Worm (Caenorhabditis elegans) whole organism, dauer: ENCODE measurements around the gene F09F7.5.

Experiments used
- unc-62 ChIP-seq: sonication (generic microtip); optimal IDR thresholded peaks from 2 replicates; lab custom pipeline; 2017; ENCODE audit warnings: missing biosample characterization, missing genetic modification reagents, missing genetic modification characterization

F09F7.5 gene

DNA sequence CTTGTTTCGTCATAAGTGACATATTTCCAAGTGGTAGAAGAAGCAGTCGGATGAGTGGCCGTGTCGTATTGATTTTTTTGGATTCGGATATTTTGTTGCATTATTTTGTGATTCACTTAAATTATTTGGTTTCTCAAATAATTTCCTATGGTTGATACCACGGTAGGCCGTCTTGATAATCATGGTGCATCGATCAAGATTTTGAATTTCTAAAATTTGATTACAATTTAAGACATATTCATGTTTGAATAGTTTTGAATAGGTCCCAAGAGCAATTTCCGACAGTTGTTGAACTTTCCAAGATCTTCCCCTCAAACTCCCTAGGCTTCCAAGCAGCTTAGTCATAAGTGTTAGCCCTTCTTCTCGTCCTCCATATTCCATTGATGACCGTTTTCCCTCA lies 24.9 kb upstream of the F09F7.5 start, which contains the start of gene D1044.4:
Gene D1044.4 (minus strand): TSS at position 101 of the 400 bp plus-strand sequence.
- TF ChIP-seq unc-62 (GFP tag; lab: Kevin White, UChicago), result no peak

DNA sequence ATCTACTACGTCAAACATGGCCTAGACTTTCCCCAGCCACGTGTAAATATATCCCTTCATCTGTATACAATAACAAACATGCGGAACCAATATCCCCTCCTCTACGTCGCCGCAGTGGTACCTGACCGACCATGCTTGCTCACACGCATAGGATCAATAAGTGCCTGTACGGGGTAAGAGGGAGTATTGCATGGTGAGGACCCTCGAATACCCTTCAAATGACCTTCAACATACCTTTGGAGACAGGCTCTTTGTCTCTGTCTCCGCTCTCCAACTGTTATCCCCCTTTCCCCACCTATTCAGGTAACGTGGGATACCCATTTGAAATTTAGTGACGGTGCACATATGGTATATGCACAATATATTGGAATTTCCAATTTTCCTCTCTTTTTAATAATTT lies 20.8 kb upstream of the F09F7.5 start, which contains the start of gene dex-1:
Gene dex-1 (plus strand): TSS at position 132 of the 400 bp plus-strand sequence.
- TF ChIP-seq unc-62 (GFP tag; lab: Kevin White, UChicago), result no peak

DNA sequence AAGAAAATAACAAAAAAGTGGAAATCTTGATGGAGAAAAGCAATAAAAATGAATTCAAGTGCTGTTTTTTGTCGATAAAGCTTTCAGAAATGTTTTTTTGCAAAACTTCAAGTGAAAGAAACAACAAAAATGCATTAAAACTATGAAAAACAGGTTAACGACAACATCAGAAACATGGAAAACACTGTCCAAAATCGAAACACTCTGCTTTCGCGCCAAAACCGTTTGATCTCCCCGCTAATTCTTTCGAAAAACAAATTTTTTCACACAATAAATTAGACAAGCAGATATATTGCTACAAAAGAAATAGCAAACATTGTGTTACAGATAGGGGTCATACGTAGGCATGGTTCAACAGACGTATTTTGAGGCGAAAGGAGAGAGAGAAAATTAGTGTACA lies 5.0 kb upstream of the F09F7.5 start:
- TF ChIP-seq unc-62 (GFP tag; lab: Kevin White, UChicago), result no peak

DNA sequence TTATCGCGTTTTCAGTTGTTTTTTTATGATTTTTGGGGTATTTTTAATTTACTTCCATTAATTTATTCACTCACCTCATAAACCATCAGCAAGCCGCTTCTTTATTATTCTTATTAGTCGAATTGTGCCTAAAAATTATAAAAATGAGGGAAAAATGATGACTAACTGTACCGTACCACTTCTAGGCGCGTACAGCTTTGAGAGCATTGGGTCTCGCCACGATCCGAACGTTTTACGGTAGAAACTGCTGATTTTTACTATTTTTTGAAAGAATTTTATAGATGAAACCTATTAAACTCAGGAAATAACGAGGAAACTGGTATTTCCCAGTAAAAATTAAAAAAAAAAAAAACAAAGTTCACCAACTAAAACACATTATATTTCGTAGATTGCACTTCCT lies 3.7 kb upstream of the F09F7.5 start, which contains the start of gene D1044.6:
Gene D1044.6 (minus strand): TSS at position 128 of the 400 bp plus-strand sequence.
- no peak for TF ChIP-seq unc-62 (GFP tag; lab: Kevin White, UChicago)

DNA sequence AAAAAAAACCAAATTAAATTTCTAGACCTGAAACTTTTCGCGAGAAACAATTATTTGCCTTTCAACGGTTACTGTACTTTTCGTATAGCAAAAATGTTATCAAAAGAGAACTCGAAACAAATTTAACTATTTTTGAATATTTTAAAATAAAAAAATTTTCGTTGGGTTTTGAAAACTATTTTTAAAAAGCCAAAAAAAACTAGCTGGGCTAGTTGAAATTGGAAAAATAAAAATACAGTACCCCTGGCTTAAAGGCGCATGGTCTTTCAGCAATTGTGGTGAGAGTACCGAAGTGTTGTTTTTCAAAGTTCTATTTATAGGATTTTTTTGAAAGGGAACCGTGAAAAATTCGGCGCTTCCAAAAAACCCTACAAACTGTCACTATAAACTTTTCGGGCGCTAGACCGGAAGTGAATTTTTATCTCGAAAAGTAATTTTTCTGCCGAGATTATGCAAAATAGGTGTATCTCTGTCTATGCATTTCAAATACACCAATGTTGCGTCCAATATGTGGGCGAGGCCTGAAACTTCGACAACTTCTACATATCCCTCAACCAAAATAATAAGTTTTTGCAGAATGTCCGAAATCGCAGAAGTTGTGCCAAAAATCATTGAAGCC lies 3.0 kb upstream of the F09F7.5 start, which contains the start of gene D1044.1:
Gene D1044.1 (plus strand): TSS at position 569 of the 619 bp plus-strand sequence.
- TF ChIP-seq unc-62 (GFP tag; lab: Kevin White, UChicago), result no peak

DNA sequence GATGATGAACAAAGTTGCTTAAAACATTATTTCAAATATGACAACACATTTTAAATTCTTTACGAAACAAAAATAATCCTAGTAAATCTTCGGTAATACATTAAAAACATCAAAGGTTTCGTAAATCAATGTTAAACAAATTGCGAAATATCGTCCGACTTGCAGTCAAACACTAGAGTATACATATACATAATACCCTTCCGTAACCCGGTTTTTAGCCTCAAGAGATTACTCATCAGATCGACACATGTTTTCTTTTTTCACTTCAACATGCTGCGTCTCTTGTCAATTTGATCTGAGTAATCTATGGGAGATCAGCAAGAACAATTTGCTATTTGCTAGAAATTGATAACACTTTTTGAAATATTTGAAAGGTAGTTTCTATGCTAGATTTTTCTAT lies 478 bp upstream of the F09F7.5 start:
- TF ChIP-seq unc-62 (GFP tag; lab: Kevin White, UChicago), result no peak

DNA sequence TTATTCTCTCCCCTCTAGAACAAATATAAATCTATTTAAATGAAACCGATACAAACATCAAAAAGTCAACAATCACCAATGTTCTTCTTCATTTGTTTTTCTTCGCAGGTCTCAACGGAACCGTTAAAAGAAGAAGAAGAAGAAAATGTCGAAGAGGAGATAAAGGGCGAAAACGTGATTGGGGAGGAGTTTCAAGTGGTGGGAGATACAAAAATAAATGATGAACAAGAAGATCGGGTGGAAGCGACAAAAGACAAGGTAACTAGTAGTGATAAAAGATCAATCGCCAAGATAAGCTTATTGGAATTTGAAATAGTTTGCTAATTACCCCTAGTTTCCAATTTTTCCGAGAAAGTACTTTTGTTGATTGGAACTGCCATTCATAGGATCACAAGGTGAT lies 3.4 kb downstream of the F09F7.5 start:
- TF ChIP-seq unc-62 (GFP tag; lab: Kevin White, UChicago), result no peak

DNA sequence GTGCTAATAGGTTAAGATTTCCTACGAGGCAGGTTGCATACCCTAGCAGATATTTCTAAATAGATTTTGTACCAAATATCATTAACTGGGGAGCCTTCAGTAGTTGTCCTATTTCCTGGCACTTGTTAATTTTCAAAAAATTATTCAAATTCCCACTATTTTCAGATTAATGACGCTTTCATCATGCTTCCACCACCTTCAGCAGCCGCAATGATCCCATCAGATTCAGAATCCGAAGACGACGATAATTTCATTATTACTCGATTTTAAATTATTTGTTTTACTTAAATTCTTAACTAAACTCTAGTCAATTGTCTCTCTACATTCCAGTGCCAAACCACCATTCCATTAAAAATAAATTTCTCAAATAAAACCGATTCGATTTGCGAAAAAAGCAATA lies 4.1 kb downstream of the F09F7.5 start:
- no peak for TF ChIP-seq unc-62 (GFP tag; lab: Kevin White, UChicago)

DNA sequence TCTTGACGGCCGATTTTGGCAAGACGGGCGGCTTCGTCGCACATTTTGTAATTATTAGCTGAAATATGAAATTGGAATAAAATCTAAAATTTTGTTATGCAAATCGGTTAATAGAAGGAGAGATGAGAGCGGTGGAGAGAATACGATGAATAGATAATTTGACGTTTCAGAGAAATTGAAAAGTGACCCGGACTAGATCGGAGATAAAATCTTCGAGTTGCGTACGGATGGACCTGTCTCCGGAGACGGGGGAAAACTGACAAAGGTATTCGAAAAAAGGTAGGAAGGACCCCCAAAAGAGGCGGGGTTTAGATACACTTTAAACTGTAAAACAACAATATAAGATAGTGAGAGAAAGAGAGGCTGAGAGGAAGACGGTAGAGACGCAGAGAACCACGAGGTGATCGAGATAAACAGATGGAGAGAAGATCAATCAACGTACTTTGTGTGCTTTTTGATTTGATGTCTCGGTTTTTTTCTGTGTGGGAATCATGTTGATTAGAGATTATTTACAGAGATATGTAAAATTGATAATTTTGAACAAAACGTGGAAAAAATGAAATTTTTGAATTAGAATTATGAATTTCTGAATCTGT lies 5.4 kb downstream of the F09F7.5 start, which contains the start of gene F09F7.6:
Gene F09F7.6 (minus strand): TSS at position 64 of the 596 bp plus-strand sequence.
- TF ChIP-seq unc-62 (GFP tag; lab: Kevin White, UChicago), result no peak

DNA sequence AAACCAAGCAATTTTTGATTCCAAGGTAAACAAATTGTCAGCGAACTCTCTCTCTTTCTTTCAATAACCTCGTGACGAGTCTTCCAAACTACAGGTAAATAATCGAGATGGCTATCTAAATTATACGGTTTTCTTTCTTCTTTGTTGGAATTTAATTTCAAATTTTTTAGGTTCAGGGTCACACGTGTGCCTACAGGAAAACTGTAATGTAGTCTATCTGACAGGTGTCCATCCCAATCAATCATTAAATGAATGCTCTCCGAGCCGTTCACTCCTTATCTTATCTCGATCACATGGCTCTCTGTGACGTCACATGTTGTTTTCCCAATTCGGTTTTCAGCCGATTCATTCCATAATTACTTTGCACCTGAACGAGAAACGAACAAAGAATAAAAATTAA lies 6.3 kb downstream of the F09F7.5 start:
- no peak for TF ChIP-seq unc-62 (GFP tag; lab: Kevin White, UChicago)

DNA sequence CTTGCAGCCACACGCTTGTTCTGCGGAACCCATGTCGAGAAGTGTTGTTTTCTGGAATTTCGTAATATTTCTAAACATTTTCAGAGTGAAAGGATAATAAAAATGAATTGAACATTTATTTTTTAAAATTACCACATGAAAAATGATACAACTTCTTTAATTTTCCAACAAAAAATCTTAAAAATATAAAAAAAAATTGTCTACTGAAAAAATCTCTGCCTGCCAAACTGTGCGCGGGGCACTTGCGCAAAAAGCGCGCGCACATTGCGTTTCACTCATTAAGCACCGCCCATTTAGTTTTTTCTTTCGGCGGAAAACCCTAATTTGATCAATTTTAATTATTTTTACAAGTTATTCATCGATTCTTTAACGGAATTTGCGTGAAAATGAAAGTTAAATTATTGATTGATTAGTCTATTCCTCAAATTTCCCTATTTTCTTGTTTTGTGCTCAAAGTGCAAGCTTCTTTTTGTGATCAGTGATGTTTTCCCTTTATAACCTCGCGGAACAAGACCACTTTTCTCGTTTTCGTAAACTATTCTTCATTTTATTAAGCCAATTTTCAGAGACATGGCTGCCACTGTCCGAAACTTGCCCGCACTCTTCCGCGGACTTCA lies 8.2 kb downstream of the F09F7.5 start, which contains the start of the genes nmad-1 and hach-1:
Gene nmad-1 (minus strand): TSS at position 51 of the 617 bp plus-strand sequence.
Gene hach-1 (plus strand): TSS at position 567 of the 617 bp plus-strand sequence.
- TF ChIP-seq unc-62 (GFP tag; lab: Kevin White, UChicago), result no peak

DNA sequence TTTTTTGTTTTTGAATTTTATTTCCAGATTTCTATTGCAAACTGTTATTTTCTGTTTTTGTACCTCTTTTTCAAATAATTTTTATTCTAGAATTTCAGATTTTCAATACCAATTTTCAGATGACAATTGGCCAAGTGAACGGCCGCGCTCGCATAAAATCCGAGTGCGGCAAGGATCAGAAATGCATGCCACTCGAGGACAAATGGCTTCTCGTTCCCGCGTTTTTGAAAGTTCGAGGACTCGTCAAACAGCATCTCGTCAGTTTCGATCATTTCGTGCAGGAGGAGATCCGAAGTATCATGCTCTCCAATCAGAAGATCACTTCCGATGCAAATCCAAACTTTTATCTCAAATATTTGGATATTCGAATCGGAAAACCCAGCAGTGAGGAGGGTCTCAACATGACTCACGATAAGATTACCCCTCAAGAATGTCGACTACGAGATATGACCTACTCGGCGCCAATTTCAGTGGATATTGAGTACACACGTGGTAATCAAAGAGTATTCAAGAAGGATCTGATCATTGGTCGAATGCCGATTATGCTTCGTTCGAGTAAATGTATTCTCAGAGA lies 10.5 kb downstream of the F09F7.5 start, which contains the start of gene rpc-2:
Gene rpc-2 (plus strand): TSS at position 120 of the 574 bp plus-strand sequence.
- TF ChIP-seq unc-62 (GFP tag; lab: Kevin White, UChicago), result no peak

DNA sequence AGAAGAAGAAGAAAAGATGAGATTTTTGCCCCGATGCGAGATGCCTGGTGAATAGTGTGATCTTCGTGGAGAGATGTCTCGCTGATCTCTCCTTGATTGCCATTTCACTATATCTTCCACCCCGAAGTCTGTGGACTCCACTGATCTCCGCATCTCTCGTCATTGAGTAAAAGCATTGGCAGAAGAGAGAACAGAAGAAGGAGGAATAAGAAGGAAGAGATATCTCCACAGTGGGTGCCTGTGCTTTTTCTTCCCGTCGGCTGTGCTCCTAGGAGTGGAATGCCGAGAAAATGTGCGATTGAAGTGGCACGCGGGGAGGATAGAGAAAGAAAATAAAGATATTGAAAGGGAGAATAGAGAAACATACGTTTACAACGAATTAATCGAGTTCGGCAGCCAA lies 16.9 kb downstream of the F09F7.5 start:
- TF ChIP-seq unc-62 (GFP tag; lab: Kevin White, UChicago), result no peak

DNA sequence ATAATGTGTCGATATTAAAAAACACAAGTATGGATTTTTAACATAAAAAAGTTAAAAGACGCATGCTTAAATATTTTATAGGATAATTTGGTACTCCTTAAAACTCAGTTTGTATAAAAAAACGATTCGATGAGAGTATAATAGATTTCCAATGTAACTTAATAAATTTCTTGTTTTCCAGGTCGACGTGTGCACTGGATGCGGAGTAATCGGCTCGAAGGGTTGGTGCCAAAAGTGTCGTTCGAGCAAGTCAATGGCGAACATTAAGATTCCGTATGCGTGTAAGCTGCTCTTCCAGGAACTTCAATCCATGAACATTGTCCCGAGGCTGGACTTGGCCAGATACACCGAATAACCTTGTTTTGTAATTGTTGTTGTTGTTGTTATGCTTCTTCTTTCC lies 17.5 kb downstream of the F09F7.5 start:
- TF ChIP-seq unc-62 (GFP tag; lab: Kevin White, UChicago), result no peak

DNA sequence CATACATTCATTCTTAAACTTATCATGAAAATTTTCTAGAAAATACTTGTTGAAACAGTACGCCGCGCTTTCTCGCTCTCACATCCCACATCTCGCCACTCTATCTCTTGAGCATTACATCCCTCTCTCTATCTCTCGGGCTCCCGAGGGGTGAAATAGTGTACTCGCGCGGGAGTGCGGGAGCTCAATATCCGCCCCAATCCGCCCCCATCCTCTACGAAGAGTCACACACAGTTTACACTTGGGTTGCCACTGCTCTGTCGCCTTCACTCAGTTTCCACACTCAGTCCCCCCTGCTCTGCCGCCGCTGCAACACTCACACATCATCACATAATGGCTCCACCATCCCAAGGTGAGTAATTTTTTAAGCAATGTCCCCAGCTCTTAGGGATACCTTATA lies 18.0 kb downstream of the F09F7.5 start, which contains the start of gene mlc-3:
Gene mlc-3 (plus strand): TSS at position 227 of the 400 bp plus-strand sequence.
- no peak for TF ChIP-seq unc-62 (GFP tag; lab: Kevin White, UChicago)

DNA sequence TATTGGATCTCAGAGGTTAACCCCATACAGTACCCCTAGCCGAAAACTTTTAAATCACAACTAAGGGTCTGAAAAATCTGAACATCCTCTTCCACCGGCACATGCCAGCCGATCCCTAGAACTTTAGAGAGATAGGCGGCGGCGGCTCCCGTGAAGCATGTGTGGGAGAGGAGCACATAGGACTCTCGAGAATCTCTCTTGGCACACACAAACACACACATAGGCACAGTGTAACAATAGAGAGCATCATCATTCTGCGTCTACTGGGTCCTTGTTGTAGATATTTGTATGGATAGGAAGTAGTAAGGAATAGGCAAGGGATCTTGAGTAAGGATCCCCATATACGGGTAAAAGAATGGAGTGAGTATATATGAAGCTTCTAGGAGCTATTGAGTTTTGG lies 18.9 kb downstream of the F09F7.5 start:
- TF ChIP-seq unc-62 (GFP tag; lab: Kevin White, UChicago), result no peak
